Worm (Caenorhabditis elegans): ENCODE measurements around the gene F20C5.5.

DNA sequence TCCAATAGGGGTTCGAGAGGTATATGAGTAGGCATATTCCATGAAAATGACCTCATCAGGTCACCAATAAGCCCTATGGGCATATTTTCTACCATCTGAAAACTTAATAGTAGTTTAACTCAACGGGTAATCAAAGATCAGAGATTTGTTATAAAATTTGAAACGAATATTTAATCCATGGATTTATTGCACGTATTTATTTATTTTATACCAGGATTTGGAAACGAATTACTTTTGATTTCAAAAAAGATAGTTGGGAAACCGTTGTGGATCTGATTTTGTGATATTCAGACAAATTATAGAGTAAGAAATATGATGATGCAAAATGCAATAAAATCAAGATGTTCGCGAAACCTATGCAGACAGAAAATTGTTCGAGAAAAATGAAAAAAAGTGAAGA lies 23.4 kb upstream of the F20C5.5 start, which contains the start of gene C33D9.3:
- TF ChIP-seq tbx-11 (GFP tag; IDR thresholded peaks at IDR 0.05) = no peak
- no peak for TF ChIP-seq ama-1 (optimal IDR thresholded peaks at IDR 0.05)
- TF ChIP-seq tbx-37 (GFP tag; conservative IDR thresholded peaks at IDR 0.05) = no peak
- TF ChIP-seq aly-1 (tag; optimal IDR thresholded peaks at IDR 0.05) = no peak
- no peak for TF ChIP-seq flt-1 (GFP tag; IDR thresholded peaks at IDR 0.05)
- no peak for TF ChIP-seq ets-7 (tag; optimal IDR thresholded peaks at IDR 0.05)
- no peak for TF ChIP-seq tra-4 (tag; optimal IDR thresholded peaks at IDR 0.05)
- no peak for TF ChIP-seq F13C5.2 (tag; optimal IDR thresholded peaks at IDR 0.05)
- no peak for TF ChIP-seq hmg-4 (GFP tag; optimal IDR thresholded peaks at IDR 0.05)
- no peak for TF ChIP-seq B0310.2 (tag; optimal IDR thresholded peaks at IDR 0.05)

All from whole organism, early embryonic.